Worm (Caenorhabditis elegans): ENCODE results near the gene F12A10.1.

F12A10.1 gene

ce11 chrII:5512473-5513097 is 16.2 kb downstream of the F12A10.1 start (continued):
- TF ChIP-seq F44E2.7 (GFP tag; IDR thresholded peaks at IDR 0.05) (no peak), zag-1 (tag; optimal IDR thresholded peaks at IDR 0.05) (no peak), nhr-11 (tag; optimal IDR thresholded peaks at IDR 0.05) (no peak), mxl-3 (GFP tag; optimal IDR thresholded peaks at IDR 0.05) (peak; percentile 13), tra-1 (GFP tag; IDR thresholded peaks at IDR 0.05) (peak; percentile 82; the same call in 1 of the 2 replicates), cey-2 (tag; optimal IDR thresholded peaks at IDR 0.05; ENCODE audit: borderline replicate concordance, insufficient read depth) (no peak), dmd-8 (GFP tag; IDR thresholded peaks at IDR 0.05) (no peak), nhr-28 (tag; optimal IDR thresholded peaks at IDR 0.05) (peak; percentile 76), dpl-1 (GFP tag; optimal IDR thresholded peaks at IDR 0.05) (no peak), T26A8.4 (GFP tag; IDR thresholded peaks at IDR 0.05) (no peak), unc-130 (GFP tag; optimal IDR thresholded peaks at IDR 0.05) (no peak), lim-7 (GFP tag; IDR thresholded peaks at IDR 0.05) (no peak), ceh-20 (GFP tag; IDR thresholded peaks at IDR 0.05) (no peak), ceh-28 (tag; optimal IDR thresholded peaks at IDR 0.05) (no peak), mxl-2 (GFP tag; conservative IDR thresholded peaks at IDR 0.05) (no peak), unc-39 (tag; optimal IDR thresholded peaks at IDR 0.05) (no peak), pqm-1 (tag; optimal IDR thresholded peaks at IDR 0.05) (peak; percentile 86)

- TF ChIP-seq zip-11 (GFP tag; IDR thresholded peaks at IDR 0.05) (no peak), nhr-111 (GFP tag; optimal IDR thresholded peaks at IDR 0.05) (no peak), snpc-4 (tag; optimal IDR thresholded peaks at IDR 0.05) (no peak), nhr-77 (tag; optimal IDR thresholded peaks at IDR 0.05) (no peak), F44E2.7 (GFP tag; IDR thresholded peaks at IDR 0.05) (no peak), pqm-1 (tag; optimal IDR thresholded peaks at IDR 0.05) (peak; percentile 40), aha-1 (tag) (peak; percentile 46)
Measured at ce11 chrII:5514846-5515245, 18.5 kb downstream of the F12A10.1 start, which contains the start of gene sahd-1. Gene sahd-1, minus strand, starts transcription at chrII:5514945.

- TF ChIP-seq D1046.2 (GFP tag; IDR thresholded peaks at IDR 0.05) (no peak), dmd-8 (GFP tag; IDR thresholded peaks at IDR 0.05) (no peak), pqm-1 (tag; optimal IDR thresholded peaks at IDR 0.05) (peak; percentile 40)
Measured at ce11 chrII:5515542-5515941, 19.2 kb downstream of the F12A10.1 start, which contains the start of gene ZK177.3. Gene ZK177.3, plus strand, starts transcription at chrII:5515842.

- TF ChIP-seq ceh-28 (tag; optimal IDR thresholded peaks at IDR 0.05) = no peak
Measured at ce11 chrII:5517643-5518042, 21.3 kb downstream of the F12A10.1 start, which contains the start of gene ZK177.9. Gene ZK177.9, minus strand, starts transcription at chrII:5517743.

ce11 chrII:5518055-5518454 is 21.7 kb downstream of the F12A10.1 start:
- TF ChIP-seq T26A8.4 (GFP tag; IDR thresholded peaks at IDR 0.05) (no peak), lin-13 (GFP tag; optimal IDR thresholded peaks at IDR 0.05) (no peak), lim-7 (GFP tag; IDR thresholded peaks at IDR 0.05) (no peak), lsy-2 (tag; optimal IDR thresholded peaks at IDR 0.05) (no peak), nhr-76 (tag; optimal IDR thresholded peaks at IDR 0.05) (no peak), ZK546.5 (tag; optimal IDR thresholded peaks at IDR 0.05) (no peak), arid-1 (GFP tag; conservative IDR thresholded peaks at IDR 0.05) (no peak), hif-1 (tag; optimal IDR thresholded peaks at IDR 0.05) (no peak), ztf-7 (tag; optimal IDR thresholded peaks at IDR 0.05) (no peak)

- TF ChIP-seq Y48G9A.11 (GFP tag; IDR thresholded peaks at IDR 0.05) (no peak), aha-1 (tag) (no peak), nhr-11 (tag; optimal IDR thresholded peaks at IDR 0.05) (no peak), F10B5.3 (tag; optimal IDR thresholded peaks at IDR 0.05) (no peak), madf-9 (GFP tag; conservative IDR thresholded peaks at IDR 0.05) (no peak), zfp-3 (GFP tag; conservative IDR thresholded peaks at IDR 0.05) (no peak), snpc-1.2 (GFP tag; IDR thresholded peaks at IDR 0.05) (no peak), Y5F2A.4 (GFP tag; optimal IDR thresholded peaks at IDR 0.05) (no peak), T20F7.1 (GFP tag; optimal IDR thresholded peaks at IDR 0.05) (no peak)
Measured at ce11 chrII:5518910-5519309, 22.6 kb downstream of the F12A10.1 start, which contains the start of gene ZK177.2. Gene ZK177.2, plus strand, starts transcription at chrII:5519210.
